Fruit fly (Drosophila melanogaster): ENCODE results near the gene Kap-alpha1.
A peak's percentile ranks its signal among the peaks of the same experiment; 100 is the strongest.

Kap-alpha1 gene

dm6 chr3L:19845047-19845906 is 38.2 kb downstream of the Kap-alpha1 start, which contains the start of gene Papss (continued):
- TF ChIP-seq nom (GFP tag; optimal IDR thresholded peaks at IDR 0.05) (no peak), BEAF-32 (GFP tag; optimal IDR thresholded peaks at IDR 0.05) (peak; percentile 79), jigr1 (GFP tag; IDR thresholded peaks at IDR 0.05) (no peak; the same call in 2 of the 3 replicates), CG4424 (GFP tag; optimal IDR thresholded peaks at IDR 0.05) (no peak), dmrt99B (tag; optimal IDR thresholded peaks at IDR 0.05) (no peak), gsb-n (tag; optimal IDR thresholded peaks at IDR 0.05) (no peak), sim (GFP tag; IDR thresholded peaks at IDR 0.05) (no peak), BtbVII (GFP tag; optimal IDR thresholded peaks at IDR 0.05) (peak; percentile 29), CG14050 (GFP tag; IDR thresholded peaks at IDR 0.05) (no peak; the same call in 2 of the 3 replicates), CG5953 (GFP tag; IDR thresholded peaks at IDR 0.05) (no peak), CG4617 (GFP tag; optimal IDR thresholded peaks at IDR 0.05; ENCODE audit: borderline replicate concordance) (peak; percentile 15), E2f2 (GFP tag; IDR thresholded peaks at IDR 0.05) (peak; percentile 28; the same call in 1 of the 2 replicates), C15 (GFP tag; IDR thresholded peaks at IDR 0.05) (no peak), Scr (GFP tag; IDR thresholded peaks at IDR 0.05; ENCODE audit: partially characterized antibody) (peak; percentile 90), vnd (GFP tag; IDR thresholded peaks at IDR 0.05; ENCODE audit: partially characterized antibody) (peak; percentile 69), CG13894 (tag; optimal IDR thresholded peaks at IDR 0.05) (peak; percentile 26), CG3281 (GFP tag; optimal IDR thresholded peaks at IDR 0.05) (peak; percentile 53), ERR (GFP tag; optimal IDR thresholded peaks at IDR 0.05) (no peak), eyg (GFP tag; optimal IDR thresholded peaks at IDR 0.05) (peak; percentile 14), dmrt11E (tag; optimal IDR thresholded peaks at IDR 0.05) (peak; percentile 19), CG15269 (tag; optimal IDR thresholded peaks at IDR 0.05) (no peak), Xrp1 (GFP tag; IDR thresholded peaks at IDR 0.05) (peak; percentile 58), salm (tag; optimal IDR thresholded peaks at IDR 0.05) (no peak), ac (GFP tag; optimal IDR thresholded peaks at IDR 0.05) (no peak), CG8089 (GFP tag; optimal IDR thresholded peaks at IDR 0.05) (no peak), Pdp1 (GFP tag; optimal IDR thresholded peaks at IDR 0.05) (no peak), CG8478 (optimal IDR thresholded peaks at IDR 0.05) (no peak), mld (GFP tag; IDR thresholded peaks at IDR 0.05; ENCODE audit: partially characterized antibody) (peak; percentile 61; the same call in 1 of the 3 replicates), CG15514 (GFP tag; optimal IDR thresholded peaks at IDR 0.05) (peak; percentile 71), Doc3 (GFP tag; IDR thresholded peaks at IDR 0.05; ENCODE audit: partially characterized antibody) (peak; percentile 93), yki (optimal IDR thresholded peaks at IDR 0.05) (no peak), maf-S (GFP tag; optimal IDR thresholded peaks at IDR 0.05) (no peak), CG10267 (tag; optimal IDR thresholded peaks at IDR 0.05) (peak; percentile 55), CG14667 (GFP tag; IDR thresholded peaks at IDR 0.05) (no peak), lola (GFP tag; optimal IDR thresholded peaks at IDR 0.05) (peak in 1 of 3 experiments; percentile 26), bcd (GFP tag; optimal IDR thresholded peaks at IDR 0.05) (no peak), CG6683 (GFP tag; optimal IDR thresholded peaks at IDR 0.05) (peak; percentile 38), Dad (GFP tag; optimal IDR thresholded peaks at IDR 0.05) (no peak), CG8765 (GFP tag; IDR thresholded peaks at IDR 0.05) (no peak), CG6854 (GFP tag; optimal IDR thresholded peaks at IDR 0.05) (peak; percentile 12), CG18011 (GFP tag; optimal IDR thresholded peaks at IDR 0.05) (no peak), sob (GFP tag; IDR thresholded peaks at IDR 0.05) (no peak; the same call in 1 of the 2 replicates), dan (GFP tag; IDR thresholded peaks at IDR 0.05) (no peak), bbx (GFP tag; IDR thresholded peaks at IDR 0.05; ENCODE audit: partially characterized antibody) (peak; percentile 88), CG16863 (GFP tag; optimal IDR thresholded peaks at IDR 0.05) (no peak), Vsx1 (GFP tag; optimal IDR thresholded peaks at IDR 0.05) (no peak), ATbp (GFP tag; optimal IDR thresholded peaks at IDR 0.05) (peak; percentile 85), chm (GFP tag; IDR thresholded peaks at IDR 0.05) (peak; percentile 66)

Measured in whole organism, embryonic.